Fruit fly (Drosophila melanogaster) whole organism, embryonic: Measurements from ENCODE around the gene CG10338.

Source experiments
- Aef1 ChIP-seq: fragments of 200-800 bp; sonication (Bioruptor generic); IDR thresholded peaks from 3 replicates; pipeline ENCODE4 v1.3.6; 2022; ENCODE audit warnings: missing biosample characterization, missing genetic modification characterization
- Bgb ChIP-seq: fragments of 200-800 bp; sonication (Bioruptor generic); IDR thresholded peaks from 2 replicates; pipeline ENCODE4 v1.3.6; 2022; ENCODE audit warnings: missing biosample characterization, missing genetic modification characterization; ENCODE audit not compliant: partially characterized antibody
- CG1024 ChIP-seq: fragments of 200-800 bp; sonication (Bioruptor generic); IDR thresholded peaks from 2 replicates; pipeline ENCODE4 v1.3.6; 2022; ENCODE audit warnings: missing biosample characterization, missing genetic modification characterization
- CG1233 ChIP-seq: fragments of 200-800 bp; sonication (Bioruptor generic); optimal IDR thresholded peaks from 4 replicates; lab custom pipeline; 2018; ENCODE audit warnings: missing biosample characterization, mild to moderate bottlenecking, missing genetic modification characterization
- CG12391 ChIP-seq: fragments of 200-800 bp; sonication (Bioruptor generic); optimal IDR thresholded peaks from 3 replicates; lab custom pipeline; 2018; ENCODE audit warnings: missing biosample characterization, mild to moderate bottlenecking, missing genetic modification characterization, moderate library complexity
- CG12659 ChIP-seq: fragments of 200-800 bp; sonication (Bioruptor generic); optimal IDR thresholded peaks from 3 replicates; lab custom pipeline; 2017; ENCODE audit warnings: mild to moderate bottlenecking, missing biosample characterization, missing genetic modification reagents, missing genetic modification characterization
- CG12769 ChIP-seq: fragments of 200-800 bp; sonication (Bioruptor generic); optimal IDR thresholded peaks from 2 replicates; lab custom pipeline; 2019; ENCODE audit warnings: missing biosample characterization, mild to moderate bottlenecking, missing genetic modification characterization, moderate library complexity
- CG13894 ChIP-seq: fragments of 200-800 bp; sonication (Bioruptor generic); optimal IDR thresholded peaks from 3 replicates; lab custom pipeline; 2018; ENCODE audit warnings: missing biosample characterization, mild to moderate bottlenecking, missing genetic modification characterization, moderate library complexity
- CG14014 ChIP-seq: fragments of 200-800 bp; sonication (Bioruptor generic); IDR thresholded peaks from 2 replicates; pipeline ENCODE4 v1.3.6; 2022; ENCODE audit warnings: missing biosample characterization, missing genetic modification characterization
- CG14667 ChIP-seq: fragments of 200-800 bp; sonication (Bioruptor generic); IDR thresholded peaks from 2 replicates; pipeline ENCODE4 v1.3.6; 2022; ENCODE audit warnings: missing biosample characterization, missing genetic modification characterization
- CG15479 ChIP-seq: fragments of 200-800 bp; sonication (Bioruptor generic); optimal IDR thresholded peaks from 3 replicates; lab custom pipeline; 2019; ENCODE audit warnings: missing biosample characterization, mild to moderate bottlenecking, missing genetic modification characterization, moderate library complexity
- CG15696 ChIP-seq: fragments of 200-800 bp; sonication (Bioruptor generic); optimal IDR thresholded peaks from 2 replicates; lab custom pipeline; 2019; ENCODE audit warnings: missing biosample characterization, mild to moderate bottlenecking, missing genetic modification characterization, moderate library complexity
- CG16813 ChIP-seq: fragments of 200-800 bp; sonication (Bioruptor generic); IDR thresholded peaks from 3 replicates; pipeline ENCODE4 v1.3.6; 2022; ENCODE audit warnings: missing biosample characterization, missing genetic modification characterization; ENCODE audit not compliant: partially characterized antibody
- CG18011 ChIP-seq: fragments of 200-800 bp; sonication (Bioruptor generic); optimal IDR thresholded peaks from 2 replicates; lab custom pipeline; 2017; ENCODE audit warnings: missing biosample characterization, missing genetic modification characterization, mild to moderate bottlenecking, moderate library complexity, missing genotype
- CG2116 ChIP-seq: fragments of 200-800 bp; sonication (Bioruptor generic); optimal IDR thresholded peaks from 3 replicates; lab custom pipeline; 2018; ENCODE audit warnings: missing biosample characterization, mild to moderate bottlenecking, missing genetic modification characterization
- CG3065 ChIP-seq: fragments of 200-800 bp; sonication (Bioruptor generic); optimal IDR thresholded peaks from 2 replicates; lab custom pipeline; 2016; ENCODE audit warnings: missing biosample characterization, missing genetic modification characterization
- CG31441 ChIP-seq: fragments of 200-800 bp; sonication (Bioruptor generic); IDR thresholded peaks from 2 replicates; pipeline ENCODE4 v1.3.6; 2022; ENCODE audit warnings: missing biosample characterization, missing genetic modification characterization
- CG33557 ChIP-seq: fragments of 200-800 bp; sonication (Bioruptor generic); optimal IDR thresholded peaks from 2 replicates; lab custom pipeline; 2019; ENCODE audit warnings: missing biosample characterization, mild to moderate bottlenecking, missing genetic modification characterization, moderate library complexity
- CG34422 ChIP-seq: fragments of 200-800 bp; sonication (Bioruptor generic); IDR thresholded peaks from 3 replicates; pipeline ENCODE4 v1.3.6; 2022; ENCODE audit warnings: missing biosample characterization, missing genetic modification characterization
- CG3847 ChIP-seq: fragments of 200-800 bp; sonication (Bioruptor generic); IDR thresholded peaks from 2 replicates; pipeline ENCODE4 v1.3.6; 2022; ENCODE audit warnings: missing biosample characterization, missing genetic modification characterization
- CG4360 ChIP-seq: fragments of 200-800 bp; sonication (Bioruptor generic); IDR thresholded peaks from 2 replicates; pipeline ENCODE4 v1.3.6; 2022; ENCODE audit warnings: missing biosample characterization, missing genetic modification characterization
- CG5245 ChIP-seq: fragments of 200-800 bp; sonication (Bioruptor generic); optimal IDR thresholded peaks from 3 replicates; lab custom pipeline; 2016; ENCODE audit warnings: missing biosample characterization, missing genetic modification characterization
- CG6854 ChIP-seq: fragments of 200-800 bp; sonication (Bioruptor generic); optimal IDR thresholded peaks from 3 replicates; lab custom pipeline; 2017; ENCODE audit warnings: missing biosample characterization, mild to moderate bottlenecking, missing genetic modification characterization
- CTCF ChIP-seq: fragments of 200-800 bp; sonication (Bioruptor generic); optimal IDR thresholded peaks from 2 replicates; lab custom pipeline; 2017; ENCODE audit warnings: missing biosample characterization, mild to moderate bottlenecking, missing genetic modification characterization, moderate library complexity
- Chrac-16 ChIP-seq: fragments of 200-800 bp; sonication (Bioruptor generic); optimal IDR thresholded peaks from 3 replicates; lab custom pipeline; 2016; ENCODE audit warnings: missing biosample characterization, missing genetic modification characterization
- Dad ChIP-seq: fragments of 200-800 bp; sonication (Bioruptor generic); optimal IDR thresholded peaks from 3 replicates; lab custom pipeline; 2016; ENCODE audit warnings: missing biosample characterization, missing genetic modification characterization
- Dfd ChIP-seq, 2 experiments: fragments of >200 bp; optimal IDR thresholded peaks; 2 replicates each; lab custom pipeline; 2017; ENCODE audit warnings: missing biosample characterization in 2 of 2, missing genetic modification characterization in 2 of 2
- Dp ChIP-seq: fragments of 200-800 bp; sonication (Bioruptor generic); optimal IDR thresholded peaks from 2 replicates; lab custom pipeline; 2018; ENCODE audit warnings: missing biosample characterization, mild to moderate bottlenecking, missing genetic modification characterization, moderate library complexity
- HLH54F ChIP-seq: fragments of 200-800 bp; sonication (Bioruptor generic); optimal IDR thresholded peaks from 3 replicates; lab custom pipeline; 2016; ENCODE audit warnings: missing biosample characterization, missing genetic modification characterization
- HLHmδ ChIP-seq: fragments of 200-800 bp; sonication (Bioruptor generic); optimal IDR thresholded peaks from 2 replicates; lab custom pipeline; 2018; ENCODE audit warnings: missing biosample characterization, mild to moderate bottlenecking, missing genetic modification characterization, moderate library complexity
- Lhr ChIP-seq: fragments of 200-800 bp; sonication (Bioruptor generic); optimal IDR thresholded peaks from 3 replicates; lab custom pipeline; 2017; ENCODE audit warnings: mild to moderate bottlenecking, missing biosample characterization, missing genetic modification reagents, missing genetic modification characterization
- Lpt ChIP-seq: fragments of >200 bp; optimal IDR thresholded peaks from 2 replicates; lab custom pipeline; 2018; ENCODE audit warnings: missing biosample characterization, missing genetic modification characterization
- Myb ChIP-seq: fragments of 200-800 bp; sonication (Bioruptor generic); optimal IDR thresholded peaks from 2 replicates; lab custom pipeline; 2016; ENCODE audit warnings: missing biosample characterization, missing genetic modification characterization
- Nf-YB ChIP-seq: fragments of 200-800 bp; sonication (Bioruptor generic); optimal IDR thresholded peaks from 3 replicates; lab custom pipeline; 2019; ENCODE audit warnings: missing biosample characterization, mild to moderate bottlenecking, missing genetic modification characterization, moderate library complexity
- Optix ChIP-seq: fragments of 200-800 bp; sonication (Bioruptor generic); IDR thresholded peaks from 3 replicates; pipeline ENCODE4 v1.3.6; 2022; ENCODE audit warnings: missing biosample characterization, missing genetic modification characterization
- Pdp1 ChIP-seq, 2 experiments: fragments of 200-800 bp; sonication (Bioruptor generic); optimal IDR thresholded peaks; 3 replicates each; lab custom pipeline; 2016; ENCODE audit warnings: missing biosample characterization in 2 of 2, missing genetic modification characterization in 2 of 2, mild to moderate bottlenecking in 1 of 2, moderate library complexity in 1 of 2
- Ravus ChIP-seq: fragments of 200-800 bp; sonication (Bioruptor generic); IDR thresholded peaks from 2 replicates; pipeline ENCODE4 v1.3.6; 2022; ENCODE audit warnings: missing biosample characterization, missing genetic modification characterization
- amos ChIP-seq: fragments of 200-800 bp; sonication (Bioruptor generic); IDR thresholded peaks from 2 replicates; pipeline ENCODE4 v1.3.6; 2022; ENCODE audit warnings: missing biosample characterization, missing genetic modification characterization; ENCODE audit not compliant: partially characterized antibody
- corto ChIP-seq: fragments of 200-800 bp; sonication (Bioruptor generic); optimal IDR thresholded peaks from 2 replicates; lab custom pipeline; 2016; ENCODE audit warnings: missing biosample characterization, mild to moderate bottlenecking, missing genetic modification characterization, moderate library complexity
- dati ChIP-seq: fragments of 200-800 bp; sonication (Bioruptor generic); IDR thresholded peaks from 2 replicates; pipeline ENCODE4 v1.3.6; 2022; ENCODE audit warnings: missing biosample characterization, missing genetic modification characterization
- gfzf ChIP-seq: fragments of 200-800 bp; sonication (Bioruptor generic); optimal IDR thresholded peaks from 2 replicates; lab custom pipeline; 2016; ENCODE audit warnings: missing biosample characterization, mild to moderate bottlenecking, missing genetic modification characterization, moderate library complexity
- h ChIP-seq: fragments of >200 bp; optimal IDR thresholded peaks from 2 replicates; lab custom pipeline; 2017
- lab ChIP-seq: fragments of 200-800 bp; sonication (Bioruptor generic); optimal IDR thresholded peaks from 3 replicates; lab custom pipeline; 2017; ENCODE audit warnings: missing biosample characterization, missing genetic modification characterization, mild to moderate bottlenecking, moderate library complexity, missing genetic modification reagents
- p53 ChIP-seq: fragments of 200-800 bp; sonication (Bioruptor generic); optimal IDR thresholded peaks from 2 replicates; lab custom pipeline; 2016; ENCODE audit warnings: missing biosample characterization, missing genetic modification characterization
- pita ChIP-seq: fragments of 200-800 bp; sonication (Bioruptor generic); optimal IDR thresholded peaks from 2 replicates; lab custom pipeline; 2017; ENCODE audit warnings: missing biosample characterization, mild to moderate bottlenecking, missing genetic modification characterization
- psq ChIP-seq: fragments of 200-800 bp; sonication (Bioruptor generic); optimal IDR thresholded peaks from 2 replicates; lab custom pipeline; 2017; ENCODE audit warnings: missing biosample characterization, missing genetic modification characterization
- sens ChIP-seq: fragments of 200-800 bp; sonication (Bioruptor generic); peaks from one replicate; lab custom pipeline; 2016; ENCODE audit warnings: missing biosample characterization, missing genetic modification characterization
- sima ChIP-seq: fragments of 200-800 bp; sonication (Bioruptor generic); optimal IDR thresholded peaks from 2 replicates; lab custom pipeline; 2016; ENCODE audit warnings: missing biosample characterization, missing genetic modification characterization
- slp2 ChIP-seq: fragments of 200-800 bp; sonication (Bioruptor generic); optimal IDR thresholded peaks from 2 replicates; lab custom pipeline; 2016; ENCODE audit warnings: missing biosample characterization, missing genetic modification characterization
- tll ChIP-seq, 2 experiments: fragments of 200-800 bp in 1 of 2; fragments of >200 bp in 1 of 2; sonication (Bioruptor generic) in 1 of 2; optimal IDR thresholded peaks; 2 replicates each; lab custom pipeline; 2017 to 2019; ENCODE audit warnings: missing biosample characterization in 2 of 2, missing genetic modification characterization in 2 of 2, mild to moderate bottlenecking in 1 of 2, moderate library complexity in 1 of 2
- toy ChIP-seq: fragments of 200-800 bp; sonication (Bioruptor generic); IDR thresholded peaks from 2 replicates; pipeline ENCODE4 v1.3.6; 2022; ENCODE audit warnings: missing biosample characterization, missing genetic modification characterization
- vnd ChIP-seq: fragments of 200-800 bp; sonication (Bioruptor generic); IDR thresholded peaks from 3 replicates; pipeline ENCODE4 v1.3.6; 2022; ENCODE audit warnings: missing biosample characterization, missing genetic modification characterization; ENCODE audit not compliant: partially characterized antibody

CG10338 gene

DNA sequence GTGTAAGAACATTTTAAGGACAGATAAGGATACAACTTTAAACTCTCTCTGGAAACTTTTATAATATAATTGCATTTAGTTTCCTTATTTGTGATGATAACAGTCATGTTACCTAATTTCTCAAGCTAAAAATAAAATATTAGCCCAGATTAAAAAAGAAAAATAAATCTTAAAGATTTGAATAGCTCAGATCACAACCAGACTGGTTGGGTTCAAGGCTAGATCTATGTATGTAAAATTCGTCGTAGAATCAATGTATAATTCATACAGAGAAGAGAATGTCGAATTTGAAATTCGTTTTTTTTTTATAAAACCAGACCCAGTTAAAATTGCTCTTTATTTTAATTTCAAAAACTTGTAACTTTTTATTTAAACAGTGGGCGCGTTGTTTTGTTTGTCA is 18.6 kb downstream of the CG10338 start:
- TF ChIP-seq toy (GFP tag; lab: Robert Waterston, UW) = no peak
- TF ChIP-seq CG1024 = no peak
- TF ChIP-seq CG6854 = no peak
- TF ChIP-seq CG14667 = no peak
- TF ChIP-seq p53 (GFP tag; lab: Kevin White, UChicago) = no peak
- peak; percentile 60; the same call in 1 of the 2 replicates for TF ChIP-seq amos (GFP tag; lab: Robert Waterston, UW)
- TF ChIP-seq CG12769 (tag; lab: Kevin White, UChicago) = no peak
- no peak for TF ChIP-seq Nf-YB
- TF ChIP-seq pita (GFP tag; lab: Kevin White, UChicago) = peak; percentile 63
- TF ChIP-seq tll (GFP tag; optimal IDR thresholded peaks at IDR 0.05; lab: Kevin White, UChicago) = no peak
- no peak for TF ChIP-seq vnd (GFP tag; lab: Robert Waterston, UW)
- no peak for TF ChIP-seq CG5245 (GFP tag; lab: Kevin White, UChicago)
- TF ChIP-seq Chrac-16 = no peak
- no peak for TF ChIP-seq CG18011 (GFP tag; lab: Kevin White, UChicago)
- TF ChIP-seq Aef1 (GFP tag; lab: Robert Waterston, UW) = no peak
- TF ChIP-seq Pdp1 (GFP tag; optimal IDR thresholded peaks at IDR 0.05; lab: Kevin White, UChicago) = peak in 1 of 2 experiments; percentile 6
- TF ChIP-seq CG2116 (GFP tag; lab: Kevin White, UChicago) = peak; percentile 8
- peak; percentile 47; the same call in 1 of the 2 replicates for TF ChIP-seq Bgb
- no peak for TF ChIP-seq CG12659 (GFP tag; lab: Kevin White, UChicago)
- no peak for TF ChIP-seq Optix (GFP tag; lab: Robert Waterston, UW)
- no peak for TF ChIP-seq CG33557 (GFP tag; lab: Kevin White, UChicago)
- peak; percentile 49 for TF ChIP-seq Lhr (GFP tag; lab: Kevin White, UChicago)
- TF ChIP-seq sima (GFP tag; lab: Kevin White, UChicago) = no peak
- no peak for TF ChIP-seq psq (GFP tag; lab: Kevin White, UChicago)
- TF ChIP-seq HLHmδ (GFP tag; lab: Kevin White, UChicago) = no peak
- no peak for TF ChIP-seq h (lab: Kevin White, UChicago)
- no peak for TF ChIP-seq Ravus (GFP tag; lab: Robert Waterston, UW)
- peak; percentile 52 for TF ChIP-seq CG16813 (GFP tag; lab: Robert Waterston, UW)
- TF ChIP-seq Myb (GFP tag; lab: Kevin White, UChicago) = peak; percentile 58
- TF ChIP-seq CG3065 (GFP tag; lab: Kevin White, UChicago) = no peak
- TF ChIP-seq Dfd (GFP tag; optimal IDR thresholded peaks at IDR 0.05; lab: Kevin White, UChicago) = no peak
- TF ChIP-seq HLH54F = no peak
- peak; percentile 75 for TF ChIP-seq Dp (GFP tag; lab: Kevin White, UChicago)
- no peak for TF ChIP-seq lab (GFP tag; lab: Kevin White, UChicago)
- no peak for TF ChIP-seq Dad (GFP tag; lab: Kevin White, UChicago)
- no peak for TF ChIP-seq CG14014
- TF ChIP-seq slp2 (GFP tag; lab: Kevin White, UChicago) = no peak
- no peak for TF ChIP-seq CG12391 (tag; lab: Kevin White, UChicago)
- TF ChIP-seq CG3847 (GFP tag; lab: Robert Waterston, UW) = no peak
- TF ChIP-seq CTCF (GFP tag; lab: Kevin White, UChicago) = peak; percentile 82
- TF ChIP-seq CG1233 (GFP tag; lab: Kevin White, UChicago) = no peak
- peak; percentile 84 for TF ChIP-seq sens
- TF ChIP-seq CG15696 (tag; lab: Kevin White, UChicago) = no peak
- no peak for TF ChIP-seq CG15479 (GFP tag; lab: Kevin White, UChicago)
- TF ChIP-seq CG13894 (tag; lab: Kevin White, UChicago) = no peak
- TF ChIP-seq CG34422 (GFP tag; lab: Robert Waterston, UW) = no peak
- no peak for TF ChIP-seq corto (GFP tag; lab: Kevin White, UChicago)
- no peak for TF ChIP-seq dati (GFP tag; lab: Robert Waterston, UW)
- TF ChIP-seq gfzf (GFP tag; lab: Kevin White, UChicago) = peak; percentile 10
- no peak for TF ChIP-seq Lpt
- TF ChIP-seq CG31441 = no peak
- no peak for TF ChIP-seq CG4360 (GFP tag; lab: Robert Waterston, UW)
